Worm (Caenorhabditis elegans) whole organism, L2 larva: Measurements from ENCODE around the gene F29A7.4.

Experiments used
- F13H6.1 ChIP-seq: sonication (generic microtip); optimal IDR thresholded peaks from 2 replicates; lab custom pipeline; 2016; ENCODE audit warnings: missing genetic modification characterization, missing compliant biosample characterization
- alr-1 ChIP-seq: fragments of 150-350 bp; optimal IDR thresholded peaks from 2 replicates; lab custom pipeline; 2014; ENCODE audit warnings: missing biosample characterization, missing genetic modification characterization
- fos-1 ChIP-seq: fragments of 150-350 bp; optimal IDR thresholded peaks from 2 replicates; lab custom pipeline; 2014; ENCODE audit warnings: missing biosample characterization, missing genetic modification characterization
- mdl-1 ChIP-seq, 2 experiments: fragments of 150-350 bp in 1 of 2; sonication (generic microtip) in 1 of 2; optimal IDR thresholded peaks; 2 replicates each; lab custom pipeline; 2017; ENCODE audit warnings: missing biosample characterization in 2 of 2, missing genetic modification characterization in 2 of 2
- nhr-11 ChIP-seq: fragments of 150-350 bp; optimal IDR thresholded peaks from 2 replicates; lab custom pipeline; 2014; ENCODE audit warnings: missing biosample characterization, missing genetic modification characterization
- nhr-237 ChIP-seq: fragments of 150-350 bp; optimal IDR thresholded peaks from 2 replicates; lab custom pipeline; 2014; ENCODE audit warnings: missing biosample characterization, missing genetic modification characterization

- TF ChIP-seq fos-1 (tag; lab: Kevin White, UChicago) = no peak
- TF ChIP-seq alr-1 (tag; lab: Kevin White, UChicago) = no peak
- no peak for TF ChIP-seq nhr-11 (tag; lab: Kevin White, UChicago)
- no peak for TF ChIP-seq nhr-237 (tag; lab: Kevin White, UChicago)
- no peak for TF ChIP-seq mdl-1 (tag; optimal IDR thresholded peaks at IDR 0.05; lab: Kevin White, UChicago)
- no peak for TF ChIP-seq F13H6.1
Measured at ce11 chrII:2742251-2742650, 7.5 kb upstream of the F29A7.4 start, which contains the start of gene T05A8.7.
